Worm (Caenorhabditis elegans) whole organism, L4 larva: Measurements from ENCODE around the gene tag-89.

Source experiments
- ZK546.5 ChIP-seq, 2 experiments: sonication (generic microtip); optimal IDR thresholded peaks; 2 replicates each; lab custom pipeline; 2017; ENCODE audit warnings: missing biosample characterization in 2 of 2, missing genetic modification characterization in 2 of 2
- ceh-82 ChIP-seq: sonication (generic microtip); optimal IDR thresholded peaks from 2 replicates; lab custom pipeline; 2017; ENCODE audit warnings: missing biosample characterization, missing genetic modification characterization
- dmd-8 ChIP-seq: fragments of 200-800 bp; sonication (Bioruptor generic); IDR thresholded peaks from 2 replicates; pipeline ENCODE4 v1.3.6; 2022; ENCODE audit warnings: missing genetic modification characterization, missing compliant biosample characterization
- egl-27 ChIP-seq: sonication (generic microtip); optimal IDR thresholded peaks from 3 replicates; lab custom pipeline; 2017; ENCODE audit warnings: missing biosample characterization, missing genetic modification reagents, missing genetic modification characterization
- lin-15B ChIP-seq: fragments of 150-350 bp; sonication (generic microtip); optimal IDR thresholded peaks from 3 replicates; lab custom pipeline; 2014; ENCODE audit warnings: missing biosample characterization, missing genetic modification characterization
- lir-3 ChIP-seq: sonication (generic microtip); optimal IDR thresholded peaks from 2 replicates; lab custom pipeline; 2016; ENCODE audit warnings: mild to moderate bottlenecking, missing genetic modification characterization, missing compliant biosample characterization
- lsy-2 ChIP-seq, 2 experiments: fragments of 150-350 bp in 1 of 2; sonication (generic microtip) in 1 of 2; optimal IDR thresholded peaks; 2 replicates each; lab custom pipeline; 2014 to 2017; ENCODE audit warnings: missing biosample characterization in 2 of 2, missing genetic modification characterization in 2 of 2
- nhr-11 ChIP-seq: fragments of 150-350 bp; optimal IDR thresholded peaks from 2 replicates; lab custom pipeline; 2014; ENCODE audit warnings: missing biosample characterization, missing genetic modification characterization
- nhr-76 ChIP-seq: fragments of 150-350 bp; optimal IDR thresholded peaks from 2 replicates; lab custom pipeline; 2014; ENCODE audit warnings: missing biosample characterization, missing genetic modification characterization
- skn-1 ChIP-seq: fragments of 150-350 bp; optimal IDR thresholded peaks from 2 replicates; lab custom pipeline; 2014; ENCODE audit warnings: missing biosample characterization, missing genetic modification characterization

DNA sequence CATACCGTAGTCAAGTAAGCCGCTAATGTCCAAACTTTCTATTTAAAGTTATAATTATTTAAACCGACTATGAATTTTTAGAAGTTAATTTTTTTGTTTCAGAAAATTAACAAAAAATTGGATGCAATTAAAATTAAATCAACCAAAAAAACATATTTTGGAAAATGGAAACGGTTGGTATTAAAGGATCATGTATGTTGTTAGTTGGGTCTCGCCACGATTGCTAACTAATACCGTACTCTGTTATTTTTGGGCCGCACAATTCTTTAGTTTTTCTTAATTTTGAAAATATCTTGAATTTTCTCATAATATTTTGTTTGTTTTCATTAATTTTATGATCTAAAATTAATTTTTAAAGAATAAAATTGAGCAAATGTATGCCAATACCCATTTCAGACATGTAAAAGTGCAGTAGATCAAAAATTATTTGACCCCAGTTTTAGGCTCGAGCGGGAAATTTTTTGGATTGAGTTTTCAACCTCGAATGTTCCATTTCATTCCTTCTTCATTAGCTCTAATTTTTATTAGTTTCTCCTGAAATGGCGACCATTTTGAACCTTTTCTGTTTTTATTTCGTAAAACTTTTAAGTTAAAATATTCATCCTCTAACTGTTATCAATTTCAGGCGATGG, 21.9 kb upstream of the tag-89 start, which contains the start of gene cbd-1:
- TF ChIP-seq lsy-2 (tag; optimal IDR thresholded peaks at IDR 0.05; lab: Kevin White, UChicago) (no peak), dmd-8 (GFP tag; lab: Robert Waterston, UW) (no peak), ZK546.5 (tag; optimal IDR thresholded peaks at IDR 0.05; lab: Kevin White, UChicago) (no peak), ceh-82 (tag; lab: Kevin White, UChicago) (no peak), lin-15B (tag; lab: Kevin White, UChicago) (no peak), nhr-11 (tag; lab: Kevin White, UChicago) (no peak), egl-27 (tag; lab: Kevin White, UChicago) (no peak), lir-3 (no peak), nhr-76 (tag; lab: Kevin White, UChicago) (no peak), skn-1 (no peak)
